Worm (Caenorhabditis elegans) whole organism, L4/young adult: ENCODE data around the gene str-86.

Source experiments
- W03F9.2 ChIP-seq: fragments of 150-350 bp; optimal IDR thresholded peaks from 2 replicates; lab custom pipeline; 2014; ENCODE audit warnings: missing biosample characterization, missing genetic modification characterization
- dao-5 ChIP-seq: sonication (generic microtip); optimal IDR thresholded peaks from 2 replicates; lab custom pipeline; 2016; ENCODE audit warnings: missing genotype, missing genetic modification characterization, moderate library complexity, missing compliant biosample characterization
- him-1 ChIP-seq: sonication (generic microtip); optimal IDR thresholded peaks from 2 replicates; lab custom pipeline; 2016; ENCODE audit warnings: missing genotype, missing genetic modification reagents, missing genetic modification characterization, missing compliant biosample characterization

str-86 gene

DNA sequence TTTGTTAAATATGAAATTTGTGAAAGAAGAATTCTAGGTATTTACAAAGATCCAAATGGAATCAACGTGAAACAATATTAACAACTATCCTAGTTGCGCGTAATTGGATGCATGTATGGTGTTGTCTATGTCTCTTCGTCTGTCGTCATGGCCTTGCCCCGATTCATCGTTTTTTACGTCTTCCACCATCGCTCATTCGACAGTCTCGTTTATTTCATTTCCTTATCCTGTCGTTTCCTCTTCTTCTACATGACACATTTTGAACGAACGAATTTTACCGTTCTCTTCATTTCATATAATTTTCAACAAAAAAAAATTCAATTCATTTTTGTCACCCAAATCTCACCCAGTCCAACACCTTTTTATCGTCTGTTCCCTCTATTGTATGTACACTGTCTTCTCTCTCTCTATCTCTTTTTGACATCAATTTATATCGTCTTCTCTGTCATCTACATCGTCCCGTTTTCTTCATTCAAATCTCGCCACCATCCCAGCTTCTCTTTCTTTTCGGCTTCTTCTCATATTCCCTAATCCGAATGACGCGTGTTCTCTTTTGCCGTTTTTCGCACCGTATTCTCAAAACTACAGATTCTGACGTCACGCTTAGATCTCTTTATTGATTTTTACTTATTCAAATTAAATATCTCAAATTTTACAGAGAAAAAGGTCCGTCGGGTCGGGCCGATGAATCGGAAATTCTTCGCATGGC, 27.0 kb downstream of the str-86 start, which contains the start of gene ttc-17:
ttc-17 (plus strand) TSS at position 659 of the 709 bp plus-strand sequence.
- TF ChIP-seq dao-5 (tag; lab: Kevin White, UChicago), result no peak
- no peak for TF ChIP-seq W03F9.2 (tag; lab: Kevin White, UChicago)
- TF ChIP-seq him-1 (tag; lab: Kevin White, UChicago), result no peak

DNA sequence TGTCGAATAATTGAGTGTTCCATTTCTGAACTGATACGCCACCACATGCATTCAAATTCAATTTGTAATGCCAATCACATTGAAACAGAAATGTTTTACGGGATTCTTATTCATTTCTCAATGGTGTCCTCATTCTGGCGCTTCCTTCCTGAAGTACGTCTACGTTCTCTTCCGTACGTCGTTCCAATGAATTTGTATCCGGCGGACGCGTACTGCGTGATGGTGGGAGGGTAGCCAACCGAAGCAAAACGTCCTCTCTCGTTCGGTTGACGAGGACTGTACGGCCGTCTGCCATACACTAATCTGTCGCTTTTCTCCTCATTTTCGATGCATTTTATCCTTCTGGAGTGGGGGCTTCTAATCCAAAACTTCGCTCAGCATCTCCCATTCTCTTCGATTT, 33.6 kb downstream of the str-86 start:
- TF ChIP-seq W03F9.2 (tag; lab: Kevin White, UChicago), result no peak

DNA sequence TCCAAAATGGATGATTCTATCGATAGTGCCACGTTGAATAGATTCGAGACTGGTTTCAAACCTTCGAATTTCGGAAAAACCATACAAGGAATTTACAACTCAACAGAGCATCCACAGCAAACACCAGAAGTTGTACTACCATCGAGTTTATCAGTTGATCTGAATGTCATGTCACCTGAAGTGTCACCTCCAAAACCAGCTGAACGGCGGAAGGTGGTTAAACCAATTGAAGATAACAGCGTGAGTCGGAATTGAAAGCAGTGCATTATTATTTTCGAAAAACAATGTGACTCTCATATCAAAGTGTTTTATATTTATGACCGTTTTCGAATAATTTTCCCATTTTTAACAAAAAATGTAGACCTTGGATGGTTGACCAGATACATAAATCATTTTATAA, 34.5 kb downstream of the str-86 start:
- TF ChIP-seq him-1 (tag; lab: Kevin White, UChicago) (no peak), dao-5 (tag; lab: Kevin White, UChicago) (no peak), W03F9.2 (tag; lab: Kevin White, UChicago) (no peak)

DNA sequence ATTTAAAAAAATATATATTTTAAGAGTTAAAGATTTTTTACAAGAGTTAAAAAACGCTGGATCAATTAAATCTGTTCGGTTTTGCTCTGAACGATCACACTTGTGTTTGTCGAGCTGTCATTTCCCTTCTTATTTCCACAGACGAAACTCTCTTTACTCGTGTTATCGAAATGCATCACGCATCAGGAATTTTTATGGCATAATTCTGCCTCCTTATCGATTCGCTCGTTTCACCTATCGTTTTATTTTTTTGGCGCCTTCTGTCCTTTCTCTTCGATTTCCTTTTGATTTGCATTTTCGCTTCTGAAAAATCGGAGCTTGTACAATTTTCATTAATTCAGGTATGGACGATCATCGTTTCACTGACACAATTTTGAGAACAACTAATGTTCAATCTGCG, 35.1 kb downstream of the str-86 start:
- no peak for TF ChIP-seq dao-5 (tag; lab: Kevin White, UChicago)
- no peak for TF ChIP-seq him-1 (tag; lab: Kevin White, UChicago)
- TF ChIP-seq W03F9.2 (tag; lab: Kevin White, UChicago), result no peak

DNA sequence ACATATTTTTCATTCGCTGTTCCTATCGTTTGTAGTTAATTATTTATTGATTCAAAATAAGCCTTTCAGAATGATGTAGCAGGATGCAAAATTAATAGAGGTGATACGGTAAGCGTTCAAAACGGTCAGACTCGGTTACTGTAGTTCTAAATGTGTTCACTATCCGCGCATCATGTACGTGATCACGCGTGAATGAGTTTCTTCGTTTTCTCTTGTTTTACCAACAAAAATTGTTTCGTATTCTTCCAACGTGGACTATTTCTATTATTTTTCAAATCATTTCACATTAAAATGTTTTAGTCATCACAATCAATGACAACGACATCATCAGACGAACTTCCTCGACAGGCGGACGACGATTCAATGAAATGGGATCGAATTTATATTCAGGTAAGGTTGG, 36.0 kb downstream of the str-86 start, which contains the start of gene gck-1:
gck-1 (plus strand) TSS at position 301 of the 400 bp plus-strand sequence.
- TF ChIP-seq dao-5 (tag; lab: Kevin White, UChicago) (no peak), W03F9.2 (tag; lab: Kevin White, UChicago) (no peak), him-1 (tag; lab: Kevin White, UChicago) (no peak)

DNA sequence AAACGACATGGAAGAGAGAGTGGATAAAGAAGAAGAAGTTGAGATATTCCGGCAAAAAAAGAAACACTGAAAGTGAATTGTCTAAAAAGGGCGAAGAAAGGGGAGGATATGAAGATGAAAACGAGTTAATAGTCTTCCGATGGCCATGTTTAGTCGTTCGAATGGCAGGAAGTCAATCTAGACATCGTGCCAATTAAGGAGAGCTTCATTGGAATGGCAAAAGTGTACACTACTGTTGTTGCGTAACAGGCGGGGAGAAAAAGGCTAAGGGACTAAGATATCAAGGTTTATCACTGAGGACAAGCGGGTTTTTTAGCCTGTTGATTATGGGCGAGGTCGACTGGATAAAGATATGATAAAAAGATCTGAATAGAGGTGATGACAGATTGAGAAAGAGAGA, 37.4 kb downstream of the str-86 start:
- TF ChIP-seq dao-5 (tag; lab: Kevin White, UChicago) (no peak), him-1 (tag; lab: Kevin White, UChicago) (no peak), W03F9.2 (tag; lab: Kevin White, UChicago) (no peak)

DNA sequence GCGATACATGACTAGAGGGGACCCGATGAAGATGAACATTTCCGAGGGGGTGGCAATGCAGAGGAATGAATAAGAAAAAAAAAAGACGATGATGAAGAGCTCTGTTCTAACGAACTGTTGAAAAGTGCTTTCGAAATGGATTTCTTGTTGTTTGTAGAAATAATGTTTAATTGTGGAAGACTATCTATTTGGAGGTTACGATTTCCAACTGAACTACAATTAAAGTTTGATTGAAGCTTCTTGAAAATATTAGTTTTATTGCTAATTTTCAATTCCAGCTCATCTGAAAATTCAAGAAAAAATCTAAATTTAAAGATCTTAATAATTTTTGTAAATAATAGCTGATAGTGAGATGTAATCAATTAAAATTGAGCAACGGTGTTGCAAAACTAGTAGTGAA, 39.0 kb downstream of the str-86 start:
- TF ChIP-seq him-1 (tag; lab: Kevin White, UChicago), result no peak
- TF ChIP-seq W03F9.2 (tag; lab: Kevin White, UChicago), result no peak
- no peak for TF ChIP-seq dao-5 (tag; lab: Kevin White, UChicago)

DNA sequence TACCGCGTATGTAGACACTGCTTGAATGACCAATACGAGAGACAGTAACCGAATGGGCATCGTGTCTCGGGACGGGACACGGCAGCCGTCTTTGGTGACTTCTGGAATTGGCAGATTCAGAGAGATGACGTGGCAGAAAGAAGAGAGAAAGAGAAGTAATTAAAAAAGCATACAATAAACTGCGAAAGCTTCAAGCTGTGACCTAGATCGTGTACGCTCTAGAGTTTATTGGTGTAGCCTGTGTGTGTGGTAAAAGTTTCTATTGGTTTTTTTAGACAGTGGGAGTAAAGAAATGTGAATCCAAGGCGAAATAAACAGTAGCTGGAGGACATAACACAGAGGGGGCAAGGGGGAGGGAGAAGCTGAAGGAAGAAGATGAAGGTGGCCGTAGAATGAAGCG, 39.5 kb downstream of the str-86 start, which contains the start of gene T19A5.3:
T19A5.3 (minus strand) TSS at position 101 of the 400 bp plus-strand sequence.
- no peak for TF ChIP-seq him-1 (tag; lab: Kevin White, UChicago)
- no peak for TF ChIP-seq W03F9.2 (tag; lab: Kevin White, UChicago)
- TF ChIP-seq dao-5 (tag; lab: Kevin White, UChicago), result no peak

DNA sequence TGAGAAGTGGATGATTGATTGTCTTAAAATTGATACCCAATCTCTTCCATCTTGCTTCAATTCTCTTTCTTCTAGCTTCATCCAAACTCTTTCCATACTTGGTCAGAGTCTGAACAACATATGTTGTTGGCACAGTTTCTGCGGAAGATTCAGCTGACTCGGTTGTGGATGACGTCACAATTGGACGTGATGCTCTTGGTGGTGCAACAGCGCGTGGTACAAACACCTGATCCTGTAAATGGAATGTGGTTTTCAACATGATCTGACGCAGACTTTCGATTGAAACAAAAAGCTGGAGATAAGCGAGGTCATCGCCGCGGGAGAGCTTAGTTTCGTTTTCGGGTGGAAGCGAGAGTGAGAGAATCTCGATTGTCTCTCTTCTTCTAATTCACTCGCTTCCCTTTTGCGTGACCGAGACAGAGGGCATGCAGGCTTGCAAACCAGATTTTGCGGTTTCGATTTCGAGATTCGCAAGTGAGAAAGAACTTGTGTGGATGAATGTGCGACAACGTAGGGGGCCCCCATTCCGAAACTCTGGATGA, 41.0 kb downstream of the str-86 start:
- TF ChIP-seq dao-5 (tag; lab: Kevin White, UChicago) (no peak), him-1 (tag; lab: Kevin White, UChicago) (no peak), W03F9.2 (tag; lab: Kevin White, UChicago) (no peak)

DNA sequence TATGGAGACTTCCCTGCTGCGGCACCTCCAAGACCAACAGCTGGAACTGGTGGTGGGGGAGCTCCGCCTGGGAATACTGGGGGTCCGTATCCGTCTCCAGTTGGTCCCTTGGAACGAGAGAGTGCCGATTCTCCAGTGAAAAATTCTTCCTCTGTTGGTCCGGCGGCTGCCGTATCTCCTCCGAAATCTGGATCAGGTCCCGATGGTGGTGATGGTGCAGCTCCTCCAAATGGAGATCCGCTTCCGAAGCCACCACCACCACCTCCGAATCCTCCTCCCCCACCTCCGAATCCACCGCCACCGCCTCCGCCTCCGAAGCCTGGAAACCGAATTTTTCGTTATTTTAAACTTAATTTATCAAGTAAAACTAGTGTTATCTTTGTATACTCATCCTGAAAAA, 43.1 kb downstream of the str-86 start:
- TF ChIP-seq dao-5 (tag; lab: Kevin White, UChicago), result no peak
- no peak for TF ChIP-seq him-1 (tag; lab: Kevin White, UChicago)
- no peak for TF ChIP-seq W03F9.2 (tag; lab: Kevin White, UChicago)

DNA sequence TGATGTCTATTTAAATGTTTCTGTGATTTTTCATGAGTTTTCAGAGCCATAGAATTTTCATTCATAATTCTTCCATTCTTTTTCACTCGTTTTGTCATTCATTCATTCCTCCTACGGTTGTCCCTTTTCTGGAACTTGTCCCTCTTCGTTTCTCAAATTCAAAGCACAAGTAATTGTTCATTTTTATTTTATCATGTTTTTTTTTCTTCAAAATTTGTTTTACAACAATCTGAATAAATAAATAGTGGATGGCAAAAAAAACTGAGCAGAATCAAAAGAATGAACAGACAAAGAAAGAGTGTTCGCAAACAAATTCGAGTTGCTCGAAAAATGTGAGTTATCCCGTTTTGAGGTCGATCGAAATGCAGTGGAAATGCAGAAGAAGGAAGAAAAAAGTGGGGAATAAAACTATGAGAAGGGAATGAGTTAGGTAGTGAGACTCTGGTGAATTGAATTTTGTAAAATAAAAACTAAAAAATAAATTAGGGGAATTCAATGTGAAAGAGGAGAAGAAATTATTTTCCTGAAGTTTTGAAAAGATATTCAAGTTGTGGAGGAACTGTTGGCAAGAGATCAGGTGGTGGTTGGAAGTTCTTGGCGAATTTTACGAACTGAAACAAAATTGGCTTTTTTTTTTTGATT, 44.0 kb downstream of the str-86 start:
- no peak for TF ChIP-seq him-1 (tag; lab: Kevin White, UChicago)
- no peak for TF ChIP-seq dao-5 (tag; lab: Kevin White, UChicago)
- TF ChIP-seq W03F9.2 (tag; lab: Kevin White, UChicago), result no peak

DNA sequence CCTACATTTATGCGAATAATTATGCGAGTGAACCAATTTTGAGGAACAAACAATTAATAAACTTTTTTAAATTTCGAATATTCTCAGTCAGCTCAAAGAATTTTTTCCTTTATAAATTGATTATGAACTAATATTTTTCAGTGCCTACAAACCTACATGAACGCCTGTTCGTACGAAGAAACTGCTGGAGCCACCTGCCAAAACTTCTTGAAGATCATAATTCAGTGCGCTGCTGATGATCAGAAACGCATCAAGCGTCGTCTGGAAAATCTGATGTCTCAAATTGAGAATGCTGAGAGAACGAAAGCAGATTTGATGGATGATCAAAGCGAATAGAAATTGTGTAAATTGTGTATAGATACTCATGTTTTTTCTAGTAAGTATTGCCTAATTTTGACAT, 44.6 kb downstream of the str-86 start:
- TF ChIP-seq dao-5 (tag; lab: Kevin White, UChicago), result no peak
- TF ChIP-seq W03F9.2 (tag; lab: Kevin White, UChicago), result no peak
- TF ChIP-seq him-1 (tag; lab: Kevin White, UChicago), result no peak

DNA sequence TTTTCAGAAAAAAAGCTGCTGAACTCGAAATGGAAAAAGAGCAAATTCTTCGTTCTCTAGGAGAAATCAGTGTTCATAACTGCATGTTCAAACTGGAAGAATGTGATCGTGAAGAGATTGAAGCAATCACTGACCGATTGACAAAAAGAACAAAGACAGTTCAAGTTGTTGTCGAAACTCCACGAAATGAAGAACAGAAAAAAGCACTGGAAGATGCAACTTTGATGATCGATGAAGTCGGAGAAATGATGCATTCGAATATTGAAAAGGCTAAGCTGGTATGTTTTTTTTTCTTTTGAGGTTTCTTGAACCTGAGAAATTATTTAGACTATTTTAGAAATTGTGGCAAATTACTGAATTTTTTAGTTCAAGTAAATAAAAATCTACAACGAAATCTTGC, 45.1 kb downstream of the str-86 start:
- TF ChIP-seq W03F9.2 (tag; lab: Kevin White, UChicago) (no peak), him-1 (tag; lab: Kevin White, UChicago) (no peak), dao-5 (tag; lab: Kevin White, UChicago) (no peak)
